Fruit fly (Drosophila melanogaster) whole organism, embryonic: ENCODE results near the gene CG12056.

Source experiments
- Ada2b ChIP-seq: fragments of 200-800 bp; sonication (Bioruptor generic); IDR thresholded peaks from 2 replicates; pipeline ENCODE4 v1.3.6; 2022; ENCODE audit warnings: missing biosample characterization, missing genetic modification characterization
- Antp ChIP-seq: fragments of 200-800 bp; sonication (Bioruptor generic); optimal IDR thresholded peaks from 3 replicates; lab custom pipeline; 2016; ENCODE audit warnings: missing biosample characterization, missing genetic modification characterization
- CG10431 ChIP-seq: fragments of 200-800 bp; sonication (Bioruptor generic); optimal IDR thresholded peaks from 3 replicates; lab custom pipeline; 2018; ENCODE audit warnings: missing biosample characterization, mild to moderate bottlenecking, missing genetic modification characterization
- CG10543 ChIP-seq: fragments of 200-800 bp; sonication (Bioruptor generic); optimal IDR thresholded peaks from 3 replicates; lab custom pipeline; 2017; ENCODE audit warnings: missing biosample characterization, mild to moderate bottlenecking, missing genetic modification characterization, moderate library complexity
- CG12942 ChIP-seq: fragments of 200-800 bp; sonication (Bioruptor generic); optimal IDR thresholded peaks from 3 replicates; lab custom pipeline; 2016; ENCODE audit warnings: missing biosample characterization, missing genetic modification characterization
- CG13296 ChIP-seq: fragments of 200-800 bp; sonication (Bioruptor generic); optimal IDR thresholded peaks from 3 replicates; lab custom pipeline; 2018; ENCODE audit warnings: missing biosample characterization, mild to moderate bottlenecking, missing genetic modification characterization
- CG13424 ChIP-seq: fragments of 200-800 bp; sonication (Bioruptor generic); optimal IDR thresholded peaks from 2 replicates; lab custom pipeline; 2019; ENCODE audit warnings: missing biosample characterization, mild to moderate bottlenecking, missing genetic modification characterization, moderate library complexity
- CG13894 ChIP-seq: fragments of 200-800 bp; sonication (Bioruptor generic); optimal IDR thresholded peaks from 3 replicates; lab custom pipeline; 2018; ENCODE audit warnings: missing biosample characterization, mild to moderate bottlenecking, missing genetic modification characterization, moderate library complexity
- CG15514 ChIP-seq: fragments of 200-800 bp; sonication (Bioruptor generic); optimal IDR thresholded peaks from 3 replicates; lab custom pipeline; 2017; ENCODE audit warnings: missing biosample characterization, missing genetic modification characterization, mild to moderate bottlenecking, moderate library complexity, missing genetic modification reagents
- CG15601 ChIP-seq: fragments of 200-800 bp; sonication (Bioruptor generic); optimal IDR thresholded peaks from 3 replicates; lab custom pipeline; 2019; ENCODE audit warnings: missing biosample characterization, mild to moderate bottlenecking, missing genetic modification characterization, moderate library complexity
- CG17361 ChIP-seq: fragments of 200-800 bp; sonication (Bioruptor generic); IDR thresholded peaks from 3 replicates; pipeline ENCODE4 v1.3.6; 2022; ENCODE audit warnings: missing biosample characterization, missing genetic modification characterization
- CG2199 ChIP-seq: fragments of 200-800 bp; sonication (Bioruptor generic); IDR thresholded peaks from 3 replicates; pipeline ENCODE4 v1.3.6; 2022; ENCODE audit warnings: missing biosample characterization, missing genetic modification characterization
- CG2875 ChIP-seq: fragments of 200-800 bp; sonication (Bioruptor generic); optimal IDR thresholded peaks from 2 replicates; lab custom pipeline; 2017; ENCODE audit warnings: missing biosample characterization, mild to moderate bottlenecking, missing genetic modification characterization, missing genetic modification reagents
- CG3281 ChIP-seq: fragments of 200-800 bp; sonication (Bioruptor generic); optimal IDR thresholded peaks from 3 replicates; lab custom pipeline; 2017; ENCODE audit warnings: missing biosample characterization, mild to moderate bottlenecking, missing genetic modification characterization
- CG34376 ChIP-seq: fragments of 200-800 bp; sonication (Bioruptor generic); optimal IDR thresholded peaks from 2 replicates; lab custom pipeline; 2018; ENCODE audit warnings: missing biosample characterization, mild to moderate bottlenecking, missing genetic modification characterization
- CG4854 ChIP-seq: fragments of 200-800 bp; sonication (Bioruptor generic); optimal IDR thresholded peaks from 2 replicates; lab custom pipeline; 2016; ENCODE audit warnings: missing biosample characterization, missing genetic modification characterization, inconsistent platforms
- CG6813 ChIP-seq: fragments of 200-800 bp; sonication (Bioruptor generic); optimal IDR thresholded peaks from 2 replicates; lab custom pipeline; 2017; ENCODE audit warnings: missing biosample characterization, missing genetic modification characterization, mild to moderate bottlenecking, moderate library complexity, missing genetic modification reagents
- CkIIα-i1 ChIP-seq: fragments of 200-800 bp; sonication (Bioruptor generic); IDR thresholded peaks from 2 replicates; pipeline ENCODE4 v1.3.6; 2022; ENCODE audit warnings: missing biosample characterization, missing genetic modification characterization
- Dp ChIP-seq: fragments of 200-800 bp; sonication (Bioruptor generic); optimal IDR thresholded peaks from 2 replicates; lab custom pipeline; 2018; ENCODE audit warnings: missing biosample characterization, mild to moderate bottlenecking, missing genetic modification characterization, moderate library complexity
- GATAe ChIP-seq: fragments of 200-800 bp; sonication (Bioruptor generic); conservative IDR thresholded peaks from 2 replicates; pipeline ENCODE4 v1.3.6; 2022; ENCODE audit warnings: missing biosample characterization, missing genetic modification characterization
- Hey ChIP-seq: fragments of 200-800 bp; sonication (Bioruptor generic); optimal IDR thresholded peaks from 3 replicates; lab custom pipeline; 2018; ENCODE audit warnings: missing biosample characterization, mild to moderate bottlenecking, missing genetic modification characterization
- Lim3 ChIP-seq: fragments of 200-800 bp; sonication (Bioruptor generic); IDR thresholded peaks from 2 replicates; pipeline ENCODE4 v1.3.6; 2022; ENCODE audit warnings: missing biosample characterization, missing genetic modification characterization
- Med ChIP-seq: fragments of 200-800 bp; sonication (Bioruptor generic); peaks from one replicate; lab custom pipeline; 2016; ENCODE audit warnings: missing biosample characterization, missing genetic modification characterization, mild to moderate bottlenecking, inconsistent platforms, moderate library complexity
- Pdp1 ChIP-seq, 2 experiments: fragments of 200-800 bp; sonication (Bioruptor generic); optimal IDR thresholded peaks; 3 replicates each; lab custom pipeline; 2016; ENCODE audit warnings: missing biosample characterization in 2 of 2, missing genetic modification characterization in 2 of 2, mild to moderate bottlenecking in 1 of 2, moderate library complexity in 1 of 2
- abd-A ChIP-seq: fragments of 200-800 bp; sonication (Bioruptor generic); optimal IDR thresholded peaks from 3 replicates; lab custom pipeline; 2019; ENCODE audit warnings: missing biosample characterization, mild to moderate bottlenecking, missing genetic modification characterization, moderate library complexity
- btn ChIP-seq: fragments of 200-800 bp; sonication (Bioruptor generic); optimal IDR thresholded peaks from 2 replicates; lab custom pipeline; 2016; ENCODE audit warnings: missing biosample characterization, missing genetic modification characterization
- caup ChIP-seq: fragments of 200-800 bp; sonication (Bioruptor generic); optimal IDR thresholded peaks from 3 replicates; lab custom pipeline; 2017; ENCODE audit warnings: missing biosample characterization, mild to moderate bottlenecking, missing genetic modification characterization, moderate library complexity; ENCODE audit not compliant: severe bottlenecking
- chinmo ChIP-seq: fragments of 200-800 bp; sonication (Bioruptor generic); IDR thresholded peaks from 4 replicates; pipeline ENCODE4 v1.3.6; 2022; ENCODE audit warnings: missing biosample characterization, missing genetic modification characterization; ENCODE audit not compliant: partially characterized antibody
- cwo ChIP-seq: fragments of 200-800 bp; sonication (Bioruptor generic); optimal IDR thresholded peaks from 3 replicates; lab custom pipeline; 2017; ENCODE audit warnings: missing biosample characterization, missing genetic modification characterization, mild to moderate bottlenecking, moderate library complexity, missing genetic modification reagents
- esg ChIP-seq: fragments of 200-800 bp; sonication (Bioruptor generic); conservative IDR thresholded peaks from 2 replicates; pipeline ENCODE4 v1.3.6; 2022; ENCODE audit warnings: missing biosample characterization, missing genetic modification characterization
- exex ChIP-seq: fragments of 200-800 bp; sonication (Bioruptor generic); optimal IDR thresholded peaks from 4 replicates; lab custom pipeline; 2018; ENCODE audit warnings: missing biosample characterization, mild to moderate bottlenecking, missing genetic modification characterization, moderate library complexity
- ftz-f1 ChIP-seq: fragments of 200-800 bp; sonication (Bioruptor generic); optimal IDR thresholded peaks from 2 replicates; lab custom pipeline; 2016; ENCODE audit warnings: missing biosample characterization, missing genetic modification characterization
- grn ChIP-seq: fragments of 200-800 bp; sonication (Bioruptor generic); optimal IDR thresholded peaks from 3 replicates; lab custom pipeline; 2017; ENCODE audit warnings: missing biosample characterization, missing genetic modification characterization
- gro ChIP-seq: fragments of 200-800 bp; sonication (Bioruptor generic); optimal IDR thresholded peaks from 2 replicates; lab custom pipeline; 2016; ENCODE audit warnings: missing biosample characterization, missing genetic modification characterization
- jigr1 ChIP-seq: fragments of 200-800 bp; sonication (Bioruptor generic); IDR thresholded peaks from 3 replicates; pipeline ENCODE4 v1.3.6; 2022; ENCODE audit warnings: missing biosample characterization, missing genetic modification characterization
- lov ChIP-seq, 2 experiments: fragments of 200-800 bp in 1 of 2; fragments of >200 bp in 1 of 2; sonication (Bioruptor generic) in 1 of 2; IDR thresholded peaks in 1 of 2; optimal IDR thresholded peaks in 1 of 2; 2 replicates in 1 of 2; 3 replicates in 1 of 2; pipeline versions ENCODE4 v1.3.6 to Lab custom; 2017 to 2022; ENCODE audit warnings: missing biosample characterization in 1 of 2, missing genetic modification characterization in 1 of 2
- mam ChIP-seq: fragments of 200-800 bp; sonication (Bioruptor generic); optimal IDR thresholded peaks from 3 replicates; lab custom pipeline; 2016; ENCODE audit warnings: missing biosample characterization, missing genetic modification characterization
- mirr ChIP-seq: fragments of 200-800 bp; sonication (Bioruptor generic); optimal IDR thresholded peaks from 3 replicates; lab custom pipeline; 2018; ENCODE audit warnings: missing biosample characterization, mild to moderate bottlenecking, missing genetic modification characterization
- pita ChIP-seq: fragments of 200-800 bp; sonication (Bioruptor generic); optimal IDR thresholded peaks from 2 replicates; lab custom pipeline; 2017; ENCODE audit warnings: missing biosample characterization, mild to moderate bottlenecking, missing genetic modification characterization
- rib ChIP-seq: fragments of 200-800 bp; sonication (Bioruptor generic); IDR thresholded peaks from 2 replicates; pipeline ENCODE4 v1.3.6; 2022; ENCODE audit warnings: missing biosample characterization, missing genetic modification characterization
- sd ChIP-seq: fragments of 200-800 bp; sonication (Bioruptor generic); optimal IDR thresholded peaks from 3 replicates; lab custom pipeline; 2018; ENCODE audit warnings: missing biosample characterization, mild to moderate bottlenecking, missing genetic modification characterization, moderate library complexity
- seq ChIP-seq: fragments of 200-800 bp; sonication (Bioruptor generic); IDR thresholded peaks from 2 replicates; pipeline ENCODE4 v1.3.6; 2022; ENCODE audit warnings: missing biosample characterization, missing genetic modification characterization
- sqz ChIP-seq: fragments of 200-800 bp; sonication (Bioruptor generic); optimal IDR thresholded peaks from 3 replicates; lab custom pipeline; 2018; ENCODE audit warnings: missing biosample characterization, mild to moderate bottlenecking, missing genetic modification characterization
- sug ChIP-seq: fragments of 200-800 bp; optimal IDR thresholded peaks from 2 replicates; lab custom pipeline; 2019; ENCODE audit warnings: missing biosample characterization, mild to moderate bottlenecking, missing genetic modification characterization, moderate library complexity

The CG12056 gene

DNA sequence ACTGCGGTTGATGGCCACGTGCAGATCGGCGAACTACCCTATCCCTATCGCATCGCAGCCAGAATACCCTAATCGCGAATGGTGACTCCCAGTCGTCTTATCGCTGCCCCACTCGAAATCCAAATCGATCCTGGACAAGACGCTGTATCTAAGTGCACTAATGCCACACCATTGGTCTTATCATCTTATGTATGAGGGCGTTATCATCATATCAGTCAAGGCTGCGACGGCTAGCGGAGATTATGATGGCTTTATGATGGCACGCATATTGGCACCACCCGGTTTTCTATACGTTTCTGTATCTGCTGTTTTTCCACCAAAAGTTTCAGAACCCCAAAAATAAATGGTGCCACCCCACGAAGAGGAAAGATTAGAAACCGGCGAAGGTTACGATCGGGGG, 7.8 kb downstream of the CG12056 start (continued):
- TF ChIP-seq CG12942 (GFP tag; lab: Kevin White, UChicago) (no peak), mam (no peak), cwo (GFP tag; lab: Kevin White, UChicago) (peak; percentile 20), sd (tag; lab: Kevin White, UChicago) (peak; percentile 6), CG34376 (GFP tag; lab: Kevin White, UChicago) (peak; percentile 70), sug (tag; lab: Kevin White, UChicago) (peak; percentile 99), chinmo (GFP tag; lab: Robert Waterston, UW) (peak; percentile 84; the same call in 2 of the 4 replicates), ftz-f1 (GFP tag; lab: Kevin White, UChicago) (peak; percentile 74), mirr (GFP tag; lab: Kevin White, UChicago) (peak; percentile 67)

DNA sequence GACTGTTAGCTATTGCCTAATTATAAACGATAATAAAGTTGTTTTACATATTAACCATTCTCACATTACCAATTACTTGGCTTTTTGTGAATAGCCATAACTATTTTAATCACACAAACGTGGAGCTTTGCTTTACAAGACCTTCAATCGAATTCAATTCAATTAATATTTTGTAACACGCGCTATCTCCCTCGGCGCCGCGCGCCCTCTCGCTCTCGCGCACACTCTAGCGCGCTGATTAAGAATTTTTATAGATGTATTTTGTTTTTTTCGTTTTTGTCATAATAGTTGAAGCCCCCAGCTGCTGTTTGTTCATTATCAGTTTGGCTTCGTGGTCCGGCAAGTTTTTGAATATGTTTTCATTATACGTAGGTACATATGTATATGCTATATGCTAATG, 8.6 kb downstream of the CG12056 start:
- TF ChIP-seq sqz (peak; percentile 29), CG34376 (GFP tag; lab: Kevin White, UChicago) (peak; percentile 86), CG10543 (GFP tag; lab: Kevin White, UChicago) (peak; percentile 19), mirr (GFP tag; lab: Kevin White, UChicago) (peak; percentile 96), caup (GFP tag; lab: Kevin White, UChicago) (peak; percentile 11), sug (tag; lab: Kevin White, UChicago) (peak; percentile 95), CG17361 (GFP tag; lab: Robert Waterston, UW) (no peak), chinmo (GFP tag; lab: Robert Waterston, UW) (0 out of 4 replicates have a peak, but pooled peaks have one; percentile 33), CG13894 (tag; lab: Kevin White, UChicago) (peak; percentile 1), exex (tag; lab: Kevin White, UChicago) (peak; percentile 85), gro (GFP tag; lab: Kevin White, UChicago) (peak; percentile 31), CG15514 (GFP tag; lab: Kevin White, UChicago) (peak; percentile 19), grn (GFP tag; lab: Kevin White, UChicago) (no peak), GATAe (peak; percentile 60; the same call in 1 of the 2 replicates), abd-A (peak; percentile 89), jigr1 (GFP tag; lab: Robert Waterston, UW) (no peak), ftz-f1 (GFP tag; lab: Kevin White, UChicago) (peak; percentile 83), Pdp1 (GFP tag; optimal IDR thresholded peaks at IDR 0.05; lab: Kevin White, UChicago) (peak in 1 of 2 experiments; percentile 80), CG15601 (peak; percentile 65), Med (GFP tag; lab: Kevin White, UChicago) (peak; percentile 51), Dp (GFP tag; lab: Kevin White, UChicago) (no peak), CG13296 (peak; percentile 13), sd (tag; lab: Kevin White, UChicago) (peak; percentile 55), Lim3 (GFP tag; lab: Robert Waterston, UW) (peak; percentile 55; the same call in 1 of the 2 replicates), CG3281 (GFP tag; lab: Kevin White, UChicago) (peak; percentile 7), CG13424 (tag; lab: Kevin White, UChicago) (no peak), CG10431 (no peak), CG2199 (GFP tag; lab: Robert Waterston, UW) (0 out of 3 replicates have a peak, but pooled peaks have one; percentile 45)
- TF ChIP-seq, all 482 proteins: peak for 22

DNA sequence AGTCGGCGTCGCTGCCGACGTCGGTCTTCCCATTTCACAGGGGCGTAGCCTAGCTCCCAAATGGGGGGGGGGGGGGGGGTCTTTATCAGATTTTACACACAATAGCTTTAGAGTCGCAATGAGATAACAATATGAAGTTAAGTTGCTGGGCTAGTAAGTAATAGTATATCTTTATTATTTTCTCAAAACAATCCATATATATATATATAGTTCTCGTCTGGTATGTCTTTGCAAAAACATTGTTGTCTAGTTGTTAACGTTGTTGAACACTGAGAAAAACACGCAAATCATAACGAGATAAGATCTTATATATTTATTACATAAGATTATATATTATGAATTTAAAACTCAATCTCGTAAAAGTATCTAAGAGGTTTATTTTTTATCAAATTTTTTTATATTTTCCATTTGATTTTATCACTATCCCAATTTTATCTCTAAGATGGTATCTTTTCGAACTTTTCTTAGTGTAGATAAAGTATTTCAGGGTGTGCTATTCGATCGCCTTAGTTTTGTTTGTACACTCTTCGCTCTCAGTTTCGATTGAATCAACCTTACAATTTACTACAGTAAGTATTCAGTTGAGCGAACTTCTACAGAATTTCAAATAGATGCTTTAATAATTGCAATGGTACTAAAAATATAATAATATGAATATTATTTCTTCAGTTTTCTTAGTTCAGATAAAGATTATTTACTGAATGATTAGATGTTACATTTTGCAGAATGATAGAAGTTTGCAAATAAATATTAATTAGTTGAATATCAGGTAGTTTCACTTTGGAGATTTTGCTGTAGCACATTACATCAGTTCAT, 9.6 kb downstream of the CG12056 start:
- TF ChIP-seq seq (GFP tag; lab: Robert Waterston, UW) (no peak), btn (GFP tag; lab: Kevin White, UChicago) (no peak), esg (GFP tag; lab: Robert Waterston, UW) (peak; percentile 69), lov (optimal IDR thresholded peaks at IDR 0.05; lab: Kevin White, UChicago) (no peak), lov (GFP tag; IDR thresholded peaks at IDR 0.05; lab: Robert Waterston, UW) (0 out of 3 replicates have a peak, but pooled peaks have one; percentile 42), CG4854 (GFP tag; lab: Kevin White, UChicago) (no peak), Ada2b (GFP tag; lab: Robert Waterston, UW) (peak; percentile 79), rib (peak; percentile 90), Hey (tag; lab: Kevin White, UChicago) (no peak), CG6813 (peak; percentile 68), Antp (no peak), pita (GFP tag; lab: Kevin White, UChicago) (no peak), CkIIα-i1 (peak; percentile 54; the same call in 1 of the 2 replicates), CG2875 (GFP tag; lab: Kevin White, UChicago) (no peak)
